Worm (Caenorhabditis elegans) whole organism, L4/young adult: ENCODE measurements around the gene K06A4.10.

ENCODE experiments used
- dao-5 ChIP-seq: sonication (generic microtip); optimal IDR thresholded peaks from 2 replicates; lab custom pipeline; 2016; ENCODE audit warnings: missing genotype, missing genetic modification characterization, moderate library complexity, missing compliant biosample characterization
- him-1 ChIP-seq: sonication (generic microtip); optimal IDR thresholded peaks from 2 replicates; lab custom pipeline; 2016; ENCODE audit warnings: missing genotype, missing genetic modification reagents, missing genetic modification characterization, missing compliant biosample characterization

- no peak for TF ChIP-seq him-1
- no peak for TF ChIP-seq dao-5
These were observed 35.7 kb downstream of the K06A4.10 start for ce11 chrV:9453933-9454332.
